Fruit fly (Drosophila melanogaster) S2 (cell line): ENCODE measurements around the gene ab.

Source experiments
- CG8478 ChIP-seq: fragments of >200 bp; optimal IDR thresholded peaks from 2 replicates; lab custom pipeline; 2018
- CTCF ChIP-seq, 2 experiments: fragments of >200 bp; optimal IDR thresholded peaks; 2 replicates each; lab custom pipeline; 2018

DNA sequence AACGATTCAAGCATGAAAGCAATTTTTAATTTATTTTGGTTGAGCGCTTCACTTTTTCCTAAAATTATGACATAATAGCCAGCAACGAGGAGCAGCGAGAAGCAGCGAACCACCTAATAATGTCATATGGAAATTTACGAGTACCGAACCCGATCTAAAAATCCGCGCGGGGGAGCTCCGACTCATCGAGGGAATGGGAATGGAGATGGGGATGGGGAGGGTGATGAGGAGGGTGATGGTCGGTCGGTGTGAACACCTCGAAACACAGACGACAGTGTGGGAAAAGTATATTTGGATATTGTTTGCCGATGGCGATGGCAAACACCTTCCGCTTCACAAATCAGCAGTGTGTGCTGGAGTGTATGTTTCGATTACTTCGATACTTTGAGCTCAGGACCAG is 17.6 kb downstream of the ab start:
- no peak for TF ChIP-seq CG8478 (lab: Kevin White, UChicago)
- TF ChIP-seq CTCF (optimal IDR thresholded peaks at IDR 0.05; lab: Kevin White, UChicago) = no peak
